Worm (Caenorhabditis elegans) whole organism, young adult: ENCODE measurements around the gene nlp-80.

ENCODE experiments used
- B0019.2 ChIP-seq: fragments of 200-800 bp; sonication (Bioruptor generic); conservative IDR thresholded peaks from 2 replicates; pipeline ENCODE4 v1.3.6; 2022; ENCODE audit warnings: missing genetic modification reagents, missing genetic modification characterization, missing compliant biosample characterization
- B0261.1 ChIP-seq: sonication (generic microtip); optimal IDR thresholded peaks from 2 replicates; lab custom pipeline; 2016; ENCODE audit warnings: mild to moderate bottlenecking, missing genetic modification characterization, moderate library complexity, missing compliant biosample characterization
- F22D6.2 ChIP-seq: sonication (generic microtip); optimal IDR thresholded peaks from 2 replicates; lab custom pipeline; 2016; ENCODE audit warnings: mild to moderate bottlenecking, missing genetic modification characterization, missing compliant biosample characterization
- F37B4.10 ChIP-seq: fragments of 200-800 bp; sonication (Bioruptor generic); IDR thresholded peaks from 2 replicates; pipeline ENCODE4 v1.3.6; 2022; ENCODE audit warnings: missing genetic modification characterization, missing compliant biosample characterization
- F49E8.2 ChIP-seq: sonication (generic microtip); optimal IDR thresholded peaks from 3 replicates; lab custom pipeline; 2017; ENCODE audit warnings: missing genetic modification characterization, mild to moderate bottlenecking, missing compliant biosample characterization, antibody characterized with exemption, moderate library complexity; ENCODE audit not compliant: insufficient read depth
- Y53F4B.3 ChIP-seq: fragments of 200-800 bp; sonication (Bioruptor generic); IDR thresholded peaks from 2 replicates; pipeline ENCODE4 v1.3.6; 2022; ENCODE audit warnings: missing genetic modification reagents, missing genetic modification characterization, missing compliant biosample characterization
- Y53G8AR.9 ChIP-seq: fragments of 200-800 bp; sonication (Bioruptor generic); conservative IDR thresholded peaks from 2 replicates; pipeline ENCODE4 v1.3.6; 2022; ENCODE audit warnings: missing genetic modification reagents, missing genetic modification characterization, missing compliant biosample characterization
- Y79H2A.3 ChIP-seq: fragments of 200-800 bp; sonication (Bioruptor generic); conservative IDR thresholded peaks from 2 replicates; pipeline ENCODE4 v1.3.6; 2022; ENCODE audit warnings: missing genetic modification reagents, missing genetic modification characterization, missing compliant biosample characterization
- ama-1 ChIP-seq, 3 experiments: fragments of 150-350 bp in 1 of 3; sonication (generic microtip) in 2 of 3; optimal IDR thresholded peaks; 2 replicates each; lab custom pipeline; 2014 to 2018; ENCODE audit warnings: missing biosample characterization in 2 of 3, missing genetic modification characterization in 2 of 3, missing genetic modification reagents in 2 of 3
- aptf-3 ChIP-seq: fragments of 200-800 bp; sonication (Bioruptor generic); IDR thresholded peaks from 2 replicates; pipeline ENCODE4 v1.3.6; 2022; ENCODE audit warnings: missing genetic modification characterization, missing compliant biosample characterization
- athp-1 ChIP-seq: sonication (generic microtip); optimal IDR thresholded peaks from 2 replicates; lab custom pipeline; 2017; ENCODE audit warnings: mild to moderate bottlenecking, missing genetic modification characterization, missing compliant biosample characterization
- attf-3 ChIP-seq: fragments of 200-800 bp; sonication (Bioruptor generic); conservative IDR thresholded peaks from 2 replicates; pipeline ENCODE4 v1.3.6; 2022; ENCODE audit warnings: missing genetic modification reagents, missing genetic modification characterization, missing compliant biosample characterization
- bed-2 ChIP-seq: fragments of 200-800 bp; sonication (Bioruptor generic); IDR thresholded peaks from 2 replicates; pipeline ENCODE4 v1.3.6; 2022; ENCODE audit warnings: missing genetic modification reagents, missing genetic modification characterization, missing compliant biosample characterization
- ceh-100 ChIP-seq: fragments of 200-800 bp; sonication (Bioruptor generic); IDR thresholded peaks from 2 replicates; pipeline ENCODE4 v1.3.6; 2022; ENCODE audit warnings: missing genetic modification reagents, missing genetic modification characterization, missing compliant biosample characterization
- ceh-27 ChIP-seq: fragments of 200-800 bp; sonication (Bioruptor generic); optimal IDR thresholded peaks from 2 replicates; lab custom pipeline; 2018; ENCODE audit warnings: mild to moderate bottlenecking, missing genetic modification characterization, moderate library complexity, missing compliant biosample characterization
- dpl-1 ChIP-seq: fragments of 150-350 bp; optimal IDR thresholded peaks from 2 replicates; lab custom pipeline; 2014; ENCODE audit warnings: missing biosample characterization, missing genetic modification reagents, missing genetic modification characterization
- efl-1 ChIP-seq: fragments of 150-350 bp; optimal IDR thresholded peaks from 2 replicates; lab custom pipeline; 2014; ENCODE audit warnings: missing biosample characterization, missing genetic modification reagents, missing genetic modification characterization
- egl-18 ChIP-seq: fragments of 200-800 bp; sonication (Bioruptor generic); IDR thresholded peaks from 2 replicates; pipeline ENCODE4 v1.3.6; 2022; ENCODE audit warnings: missing genetic modification reagents, missing genetic modification characterization, missing compliant biosample characterization
- egrh-3 ChIP-seq: fragments of 200-800 bp; sonication (Bioruptor generic); IDR thresholded peaks from 2 replicates; pipeline ENCODE4 v1.3.6; 2022; ENCODE audit warnings: missing genetic modification reagents, missing genetic modification characterization, missing compliant biosample characterization
- ekl-4 ChIP-seq: fragments of 200-800 bp; sonication (Bioruptor generic); IDR thresholded peaks from 2 replicates; pipeline ENCODE4 v1.3.6; 2022; ENCODE audit warnings: missing genetic modification reagents, missing genetic modification characterization, missing compliant biosample characterization
- hlh-12 ChIP-seq: sonication (generic microtip); optimal IDR thresholded peaks from 2 replicates; lab custom pipeline; 2016; ENCODE audit warnings: missing genetic modification characterization, missing compliant biosample characterization
- hrde-1 ChIP-seq: sonication (generic microtip); optimal IDR thresholded peaks from 2 replicates; lab custom pipeline; 2016; ENCODE audit warnings: missing genetic modification characterization, mild to moderate bottlenecking, missing compliant biosample characterization, moderate library complexity, missing genotype, missing genetic modification reagents, borderline replicate concordance
- hsf-1 ChIP-seq: fragments of 200-800 bp; sonication (Bioruptor generic); IDR thresholded peaks from 2 replicates; pipeline ENCODE4 v1.3.6; 2022; ENCODE audit warnings: missing genetic modification reagents, missing genetic modification characterization, missing compliant biosample characterization
- let-526 ChIP-seq: fragments of 200-800 bp; sonication (Bioruptor generic); IDR thresholded peaks from 2 replicates; pipeline ENCODE4 v1.3.6; 2022; ENCODE audit warnings: missing genetic modification reagents, missing genetic modification characterization, missing compliant biosample characterization
- lin-26 ChIP-seq: fragments of 200-800 bp; sonication (Bioruptor generic); IDR thresholded peaks from 2 replicates; pipeline ENCODE4 v1.3.6; 2022; ENCODE audit warnings: missing genetic modification reagents, missing genetic modification characterization, missing compliant biosample characterization
- lin-35 ChIP-seq, 3 experiments: fragments of 150-350 bp in 2 of 3; sonication (generic microtip) in 1 of 3; optimal IDR thresholded peaks; 2 replicates each; lab custom pipeline; 2014 to 2018; ENCODE audit warnings: missing biosample characterization in 3 of 3, missing genetic modification characterization in 3 of 3, missing genetic modification reagents in 3 of 3
- lin-40 ChIP-seq: sonication (generic microtip); optimal IDR thresholded peaks from 2 replicates; lab custom pipeline; 2016; ENCODE audit warnings: missing genetic modification characterization, mild to moderate bottlenecking, missing compliant biosample characterization, missing genotype, missing genetic modification reagents
- lir-1 ChIP-seq: fragments of 200-800 bp; sonication (Bioruptor generic); conservative IDR thresholded peaks from 2 replicates; pipeline ENCODE4 v1.3.6; 2022; ENCODE audit warnings: missing genetic modification reagents, missing genetic modification characterization, missing compliant biosample characterization
- lsl-1 ChIP-seq: fragments of 200-800 bp; sonication (Bioruptor generic); optimal IDR thresholded peaks from 2 replicates; lab custom pipeline; 2018; ENCODE audit warnings: mild to moderate bottlenecking, missing genetic modification characterization, moderate library complexity, missing compliant biosample characterization
- lsy-27 ChIP-seq: sonication (generic microtip); optimal IDR thresholded peaks from 2 replicates; lab custom pipeline; 2017; ENCODE audit warnings: missing genetic modification characterization, mild to moderate bottlenecking, missing compliant biosample characterization, antibody characterized with exemption, missing genotype, borderline replicate concordance; ENCODE audit not compliant: insufficient read depth
- madf-10 ChIP-seq: sonication (generic microtip); optimal IDR thresholded peaks from 2 replicates; lab custom pipeline; 2016; ENCODE audit warnings: mild to moderate bottlenecking, missing genetic modification characterization, missing compliant biosample characterization
- madf-6 ChIP-seq: fragments of 200-800 bp; sonication (Bioruptor generic); IDR thresholded peaks from 2 replicates; pipeline ENCODE4 v1.3.6; 2022; ENCODE audit warnings: missing genetic modification reagents, missing genetic modification characterization, missing compliant biosample characterization
- mcd-1 ChIP-seq: fragments of 200-800 bp; sonication (Bioruptor generic); IDR thresholded peaks from 2 replicates; pipeline ENCODE4 v1.3.6; 2022; ENCODE audit warnings: missing genetic modification reagents, missing genetic modification characterization, missing compliant biosample characterization
- nfyb-1 ChIP-seq: fragments of 200-800 bp; sonication (Bioruptor generic); IDR thresholded peaks from 2 replicates; pipeline ENCODE4 v1.3.6; 2022; ENCODE audit warnings: missing genetic modification reagents, missing genetic modification characterization, missing compliant biosample characterization
- pbrm-1 ChIP-seq: fragments of 200-800 bp; sonication (Bioruptor generic); IDR thresholded peaks from 2 replicates; pipeline ENCODE4 v1.3.6; 2022; ENCODE audit warnings: missing genetic modification reagents, missing genetic modification characterization, missing compliant biosample characterization
- rcor-1 ChIP-seq: fragments of 200-800 bp; sonication (Bioruptor generic); IDR thresholded peaks from 2 replicates; pipeline ENCODE4 v1.3.6; 2022; ENCODE audit warnings: missing genetic modification reagents, missing genetic modification characterization, missing compliant biosample characterization
- rec-8 ChIP-seq, 2 experiments: sonication (generic microtip); optimal IDR thresholded peaks; 2 replicates each; lab custom pipeline; 2016; ENCODE audit warnings: mild to moderate bottlenecking in 2 of 2, missing genetic modification characterization in 2 of 2, missing genetic modification reagents in 2 of 2, missing genotype in 2 of 2, missing biosample characterization in 1 of 2, missing compliant biosample characterization in 1 of 2, moderate library complexity in 1 of 2
- sea-2 ChIP-seq: fragments of 200-800 bp; sonication (Bioruptor generic); IDR thresholded peaks from 2 replicates; pipeline ENCODE4 v1.3.6; 2022; ENCODE audit warnings: missing genetic modification characterization, missing compliant biosample characterization
- snpc-1.1 ChIP-seq: sonication (generic microtip); optimal IDR thresholded peaks from 2 replicates; lab custom pipeline; 2017; ENCODE audit warnings: missing genetic modification characterization, mild to moderate bottlenecking, missing compliant biosample characterization, antibody characterized with exemption, moderate library complexity, missing genotype, missing genetic modification reagents; ENCODE audit not compliant: insufficient read depth
- snpc-3.4 ChIP-seq: sonication (generic microtip); optimal IDR thresholded peaks from 2 replicates; lab custom pipeline; 2017; ENCODE audit warnings: missing genetic modification characterization, mild to moderate bottlenecking, missing compliant biosample characterization, antibody characterized with exemption, moderate library complexity, missing genotype, missing genetic modification reagents
- tbp1 ChIP-seq: fragments of 200-800 bp; sonication (Bioruptor generic); optimal IDR thresholded peaks from 2 replicates; lab custom pipeline; 2018; ENCODE audit warnings: mild to moderate bottlenecking, missing genetic modification characterization, missing compliant biosample characterization
- tlf-1 ChIP-seq: fragments of 200-800 bp; sonication (Bioruptor generic); optimal IDR thresholded peaks from 2 replicates; lab custom pipeline; 2018; ENCODE audit warnings: mild to moderate bottlenecking, missing genetic modification characterization, missing compliant biosample characterization
- zfh-2 ChIP-seq: fragments of 200-800 bp; sonication (Bioruptor generic); conservative IDR thresholded peaks from 2 replicates; pipeline ENCODE4 v1.3.6; 2022; ENCODE audit warnings: missing genetic modification reagents, missing genetic modification characterization, missing compliant biosample characterization
- ztf-18 ChIP-seq: sonication (generic microtip); optimal IDR thresholded peaks from 2 replicates; lab custom pipeline; 2016; ENCODE audit warnings: missing genotype, mild to moderate bottlenecking, missing genetic modification characterization, missing compliant biosample characterization
- ztf-26 ChIP-seq: sonication (generic microtip); optimal IDR thresholded peaks from 2 replicates; lab custom pipeline; 2017; ENCODE audit warnings: missing genetic modification characterization, missing compliant biosample characterization
- ztf-6 ChIP-seq: fragments of 200-800 bp; sonication (Bioruptor generic); IDR thresholded peaks from 2 replicates; pipeline ENCODE4 v1.3.6; 2022; ENCODE audit warnings: missing genetic modification reagents, missing genetic modification characterization, missing compliant biosample characterization

Gene nlp-80

ce11 chrV:11078104-11078724, 12.8 kb upstream of the nlp-80 start, which contains the start of gene act-2 (continued):
- TF ChIP-seq rec-8 (tag; optimal IDR thresholded peaks at IDR 0.05; lab: Kevin White, UChicago) (no peak), mcd-1 (GFP tag; lab: Robert Waterston, UW) (peak; percentile 95), lin-35 (GFP tag; optimal IDR thresholded peaks at IDR 0.05; lab: Kevin White, UChicago) (peak; percentile 54 to 72 (median 65)), lsl-1 (GFP tag; lab: Kevin White, UChicago) (peak; percentile 55), aptf-3 (GFP tag; lab: Robert Waterston, UW) (no peak), hsf-1 (GFP tag; lab: Robert Waterston, UW) (peak; percentile 99), ztf-6 (GFP tag; lab: Robert Waterston, UW) (no peak), snpc-3.4 (peak; percentile 83), hrde-1 (peak; percentile 38), ztf-18 (tag; lab: Kevin White, UChicago) (no peak), dpl-1 (GFP tag; lab: Kevin White, UChicago) (peak; percentile 93), F49E8.2 (peak; percentile 82), tbp1 (GFP tag; lab: Kevin White, UChicago) (peak; percentile 53), hlh-12 (tag; lab: Kevin White, UChicago) (no peak), nfyb-1 (GFP tag; lab: Robert Waterston, UW) (peak; percentile 76; the same call in 1 of the 2 replicates), ekl-4 (GFP tag; lab: Robert Waterston, UW) (peak; percentile 73), F22D6.2 (tag; lab: Kevin White, UChicago) (no peak), efl-1 (GFP tag; lab: Kevin White, UChicago) (peak; percentile 96), attf-3 (GFP tag; lab: Robert Waterston, UW) (no peak), lsy-27 (tag; lab: Kevin White, UChicago) (no peak), lin-40 (tag; lab: Kevin White, UChicago) (peak; percentile 38), snpc-1.1 (tag; lab: Kevin White, UChicago) (peak; percentile 20), sea-2 (no peak), Y53G8AR.9 (peak; percentile 77), madf-10 (no peak), B0019.2 (GFP tag; lab: Robert Waterston, UW) (peak; percentile 75; the same call in 1 of the 2 replicates), pbrm-1 (GFP tag; lab: Robert Waterston, UW) (peak; percentile 85), lin-26 (no peak), egrh-3 (peak; percentile 44; the same call in 1 of the 2 replicates), let-526 (no peak), egl-18 (GFP tag; lab: Robert Waterston, UW) (no peak), ama-1 (optimal IDR thresholded peaks at IDR 0.05; lab: Kevin White, UChicago) (no peak), ama-1 (GFP tag; optimal IDR thresholded peaks at IDR 0.05; lab: Kevin White, UChicago) (no peak), Y53F4B.3 (GFP tag; lab: Robert Waterston, UW) (no peak), ceh-100 (GFP tag; lab: Robert Waterston, UW) (peak; percentile 64), F37B4.10 (GFP tag; lab: Robert Waterston, UW) (no peak), ztf-26 (tag; lab: Kevin White, UChicago) (peak; percentile 55), bed-2 (GFP tag; lab: Robert Waterston, UW) (no peak), zfh-2 (GFP tag; lab: Robert Waterston, UW) (no peak), madf-6 (peak; percentile 95), Y79H2A.3 (GFP tag; lab: Robert Waterston, UW) (0 out of 2 replicates have a peak, but pooled peaks have one; percentile 39), B0261.1 (tag; lab: Kevin White, UChicago) (no peak), athp-1 (tag; lab: Kevin White, UChicago) (peak; percentile 22), rcor-1 (GFP tag; lab: Robert Waterston, UW) (peak; percentile 70), ceh-27 (peak; percentile 67), tlf-1 (peak; percentile 55), lir-1 (GFP tag; lab: Robert Waterston, UW) (peak; percentile 59; the same call in 1 of the 2 replicates)
